Fruit fly (Drosophila melanogaster) whole organism, embryonic: Measurements from ENCODE around the gene Gdh.

Source experiments
- Abd-B ChIP-seq: fragments of 200-800 bp; sonication (Bioruptor generic); optimal IDR thresholded peaks from 2 replicates; lab custom pipeline; 2018; ENCODE audit warnings: missing biosample characterization, mild to moderate bottlenecking, missing genetic modification characterization, moderate library complexity
- Awh ChIP-seq: fragments of 200-800 bp; sonication (Bioruptor generic); IDR thresholded peaks from 2 replicates; pipeline ENCODE4, ENCODE4 v1.3.6; 2022; ENCODE audit warnings: missing biosample characterization, missing genetic modification characterization
- CG11093 ChIP-seq: fragments of 200-800 bp; sonication (Bioruptor generic); IDR thresholded peaks from 3 replicates; pipeline ENCODE4 v1.3.6; 2022; ENCODE audit warnings: missing biosample characterization, missing genetic modification characterization
- CG11398 ChIP-seq: fragments of 200-800 bp; sonication (Bioruptor generic); optimal IDR thresholded peaks from 2 replicates; lab custom pipeline; 2016; ENCODE audit warnings: missing biosample characterization, missing genetic modification characterization
- CG11695 ChIP-seq: fragments of 200-800 bp; sonication (Bioruptor generic); IDR thresholded peaks from 3 replicates; pipeline ENCODE4 v1.3.6; 2022; ENCODE audit warnings: missing biosample characterization, missing genetic modification characterization
- CG12104 ChIP-seq: fragments of 200-800 bp; sonication (Bioruptor generic); optimal IDR thresholded peaks from 3 replicates; lab custom pipeline; 2016; ENCODE audit warnings: missing biosample characterization, missing genetic modification characterization
- CG1233 ChIP-seq: fragments of 200-800 bp; sonication (Bioruptor generic); optimal IDR thresholded peaks from 4 replicates; lab custom pipeline; 2018; ENCODE audit warnings: missing biosample characterization, mild to moderate bottlenecking, missing genetic modification characterization
- CG12659 ChIP-seq: fragments of 200-800 bp; sonication (Bioruptor generic); optimal IDR thresholded peaks from 3 replicates; lab custom pipeline; 2017; ENCODE audit warnings: mild to moderate bottlenecking, missing biosample characterization, missing genetic modification reagents, missing genetic modification characterization
- CG13123 ChIP-seq: fragments of 200-800 bp; sonication (Bioruptor generic); optimal IDR thresholded peaks from 2 replicates; lab custom pipeline; 2016; ENCODE audit warnings: missing biosample characterization, missing genetic modification characterization
- CG13424 ChIP-seq: fragments of 200-800 bp; sonication (Bioruptor generic); optimal IDR thresholded peaks from 2 replicates; lab custom pipeline; 2019; ENCODE audit warnings: missing biosample characterization, mild to moderate bottlenecking, missing genetic modification characterization, moderate library complexity
- CG13775 ChIP-seq: fragments of 200-800 bp; sonication (Bioruptor generic); optimal IDR thresholded peaks from 3 replicates; lab custom pipeline; 2017; ENCODE audit warnings: missing biosample characterization, mild to moderate bottlenecking, missing genetic modification characterization
- CG14667 ChIP-seq: fragments of 200-800 bp; sonication (Bioruptor generic); IDR thresholded peaks from 2 replicates; pipeline ENCODE4 v1.3.6; 2022; ENCODE audit warnings: missing biosample characterization, missing genetic modification characterization
- CG15011 ChIP-seq: fragments of 200-800 bp; sonication (Bioruptor generic); optimal IDR thresholded peaks from 3 replicates; lab custom pipeline; 2018; ENCODE audit warnings: missing biosample characterization, mild to moderate bottlenecking, missing genetic modification characterization
- CG15073 ChIP-seq: fragments of 200-800 bp; sonication (Bioruptor generic); optimal IDR thresholded peaks from 2 replicates; lab custom pipeline; 2016; ENCODE audit warnings: missing biosample characterization, missing genetic modification characterization
- CG18619 ChIP-seq: fragments of 200-800 bp; sonication (Bioruptor generic); optimal IDR thresholded peaks from 3 replicates; lab custom pipeline; 2017; ENCODE audit warnings: missing biosample characterization, mild to moderate bottlenecking, missing genetic modification characterization
- CG33557 ChIP-seq: fragments of 200-800 bp; sonication (Bioruptor generic); optimal IDR thresholded peaks from 2 replicates; lab custom pipeline; 2019; ENCODE audit warnings: missing biosample characterization, mild to moderate bottlenecking, missing genetic modification characterization, moderate library complexity
- CG4328 ChIP-seq: fragments of 200-800 bp; sonication (Bioruptor generic); optimal IDR thresholded peaks from 3 replicates; lab custom pipeline; 2017; ENCODE audit warnings: missing biosample characterization, missing genetic modification reagents, missing genetic modification characterization
- CG4360 ChIP-seq: fragments of 200-800 bp; sonication (Bioruptor generic); IDR thresholded peaks from 2 replicates; pipeline ENCODE4 v1.3.6; 2022; ENCODE audit warnings: missing biosample characterization, missing genetic modification characterization
- CG43689 ChIP-seq: fragments of 200-800 bp; sonication (Bioruptor generic); IDR thresholded peaks from 2 replicates; pipeline ENCODE4 v1.3.6; 2022; ENCODE audit warnings: missing biosample characterization, missing genetic modification characterization
- CG6272 ChIP-seq: fragments of 200-800 bp; sonication (Bioruptor generic); IDR thresholded peaks from 2 replicates; pipeline ENCODE4 v1.3.6; 2022; ENCODE audit warnings: missing biosample characterization, missing genetic modification characterization
- CG6689 ChIP-seq: fragments of 200-800 bp; sonication (Bioruptor generic); IDR thresholded peaks from 2 replicates; pipeline ENCODE4 v1.3.6; 2022; ENCODE audit warnings: missing biosample characterization, missing genetic modification characterization
- CG7786 ChIP-seq: fragments of 200-800 bp; sonication (Bioruptor generic); optimal IDR thresholded peaks from 2 replicates; lab custom pipeline; 2016; ENCODE audit warnings: missing biosample characterization, missing genetic modification characterization
- CG8765 ChIP-seq: fragments of 200-800 bp; sonication (Bioruptor generic); IDR thresholded peaks from 2 replicates; pipeline ENCODE4 v1.3.6; 2022; ENCODE audit warnings: missing biosample characterization, missing genetic modification characterization
- CG9215 ChIP-seq: fragments of 200-800 bp; sonication (Bioruptor generic); IDR thresholded peaks from 2 replicates; pipeline ENCODE4 v1.3.6; 2022; ENCODE audit warnings: missing biosample characterization, missing genetic modification characterization
- CG9437 ChIP-seq: fragments of 200-800 bp; sonication (Bioruptor generic); optimal IDR thresholded peaks from 2 replicates; lab custom pipeline; 2018; ENCODE audit warnings: missing biosample characterization, mild to moderate bottlenecking, missing genetic modification characterization
- CG9876 ChIP-seq: fragments of 200-800 bp; sonication (Bioruptor generic); optimal IDR thresholded peaks from 2 replicates; lab custom pipeline; 2016; ENCODE audit warnings: missing biosample characterization, missing genetic modification characterization
- CTCF ChIP-seq: fragments of 200-800 bp; sonication (Bioruptor generic); optimal IDR thresholded peaks from 2 replicates; lab custom pipeline; 2017; ENCODE audit warnings: missing biosample characterization, mild to moderate bottlenecking, missing genetic modification characterization, moderate library complexity
- D19B ChIP-seq: fragments of 200-800 bp; sonication (Bioruptor generic); optimal IDR thresholded peaks from 2 replicates; lab custom pipeline; 2017; ENCODE audit warnings: missing biosample characterization, mild to moderate bottlenecking, missing genetic modification characterization
- Dp ChIP-seq: fragments of 200-800 bp; sonication (Bioruptor generic); optimal IDR thresholded peaks from 2 replicates; lab custom pipeline; 2018; ENCODE audit warnings: missing biosample characterization, mild to moderate bottlenecking, missing genetic modification characterization, moderate library complexity
- Ets97D ChIP-seq: fragments of 200-800 bp; sonication (Bioruptor generic); optimal IDR thresholded peaks from 3 replicates; lab custom pipeline; 2016; ENCODE audit warnings: missing biosample characterization, missing genetic modification characterization
- Fer3 ChIP-seq: fragments of 200-800 bp; sonication (Bioruptor generic); optimal IDR thresholded peaks from 2 replicates; lab custom pipeline; 2018; ENCODE audit warnings: missing biosample characterization, mild to moderate bottlenecking, missing genetic modification characterization, moderate library complexity
- Hmx ChIP-seq: fragments of 200-800 bp; sonication (Bioruptor generic); optimal IDR thresholded peaks from 2 replicates; lab custom pipeline; 2016; ENCODE audit warnings: missing biosample characterization, missing genetic modification characterization
- Hr39 ChIP-seq: fragments of >200 bp; optimal IDR thresholded peaks from 2 replicates; lab custom pipeline; 2017
- Hr51 ChIP-seq, 2 experiments: fragments of 200-800 bp; sonication (Bioruptor generic); optimal IDR thresholded peaks; 2 replicates in 1 of 2; 3 replicates in 1 of 2; lab custom pipeline; 2016 to 2018; ENCODE audit warnings: missing biosample characterization in 2 of 2, missing genetic modification characterization in 2 of 2, mild to moderate bottlenecking in 1 of 2, moderate library complexity in 1 of 2
- Max ChIP-seq: fragments of 200-800 bp; sonication (Bioruptor generic); optimal IDR thresholded peaks from 2 replicates; lab custom pipeline; 2016; ENCODE audit warnings: missing biosample characterization, mild to moderate bottlenecking, missing genetic modification characterization
- Med ChIP-seq: fragments of 200-800 bp; sonication (Bioruptor generic); peaks from one replicate; lab custom pipeline; 2016; ENCODE audit warnings: missing biosample characterization, missing genetic modification characterization, mild to moderate bottlenecking, inconsistent platforms, moderate library complexity
- Oli ChIP-seq: fragments of 200-800 bp; sonication (Bioruptor generic); optimal IDR thresholded peaks from 2 replicates; lab custom pipeline; 2018; ENCODE audit warnings: missing biosample characterization, mild to moderate bottlenecking, missing genetic modification characterization, moderate library complexity
- Rfx ChIP-seq: fragments of 200-800 bp; sonication (Bioruptor generic); IDR thresholded peaks from 2 replicates; pipeline ENCODE4 v1.3.6; 2022; ENCODE audit warnings: missing biosample characterization, missing genetic modification characterization
- Taf1 ChIP-seq: fragments of 200-800 bp; sonication (Bioruptor generic); IDR thresholded peaks from 2 replicates; pipeline ENCODE4 v1.3.6; 2022; ENCODE audit warnings: missing biosample characterization, missing genetic modification characterization
- Vsx1 ChIP-seq: fragments of 200-800 bp; sonication (Bioruptor generic); optimal IDR thresholded peaks from 2 replicates; lab custom pipeline; 2017; ENCODE audit warnings: missing biosample characterization, mild to moderate bottlenecking, missing genetic modification characterization, missing genetic modification reagents
- abd-A ChIP-seq: fragments of 200-800 bp; sonication (Bioruptor generic); optimal IDR thresholded peaks from 3 replicates; lab custom pipeline; 2019; ENCODE audit warnings: missing biosample characterization, mild to moderate bottlenecking, missing genetic modification characterization, moderate library complexity
- ara ChIP-seq: fragments of 200-800 bp; sonication (Bioruptor generic); IDR thresholded peaks from 2 replicates; pipeline ENCODE4 v1.3.6; 2022; ENCODE audit warnings: missing biosample characterization, missing genetic modification characterization
- bigmax ChIP-seq: fragments of 200-800 bp; sonication (Bioruptor generic); optimal IDR thresholded peaks from 2 replicates; lab custom pipeline; 2018; ENCODE audit warnings: missing biosample characterization, mild to moderate bottlenecking, missing genetic modification characterization
- croc ChIP-seq: fragments of 200-800 bp; sonication (Bioruptor generic); conservative IDR thresholded peaks from 3 replicates; pipeline ENCODE4 v1.3.6; 2022; ENCODE audit warnings: missing biosample characterization, missing genetic modification characterization
- danr ChIP-seq: fragments of 200-800 bp; sonication (Bioruptor generic); IDR thresholded peaks from 2 replicates; pipeline ENCODE4 v1.3.6; 2022; ENCODE audit warnings: missing biosample characterization, missing genetic modification characterization
- gfzf ChIP-seq: fragments of 200-800 bp; sonication (Bioruptor generic); optimal IDR thresholded peaks from 2 replicates; lab custom pipeline; 2016; ENCODE audit warnings: missing biosample characterization, mild to moderate bottlenecking, missing genetic modification characterization, moderate library complexity
- knrl ChIP-seq: fragments of 200-800 bp; sonication (Bioruptor generic); IDR thresholded peaks from 3 replicates; pipeline ENCODE4 v1.3.6; 2022; ENCODE audit warnings: missing biosample characterization, missing genetic modification characterization; ENCODE audit not compliant: partially characterized antibody
- sr ChIP-seq: fragments of 200-800 bp; sonication (Bioruptor generic); IDR thresholded peaks from 3 replicates; pipeline ENCODE4 v1.3.6; 2022; ENCODE audit warnings: missing biosample characterization, missing genetic modification characterization
- sug ChIP-seq: fragments of 200-800 bp; optimal IDR thresholded peaks from 2 replicates; lab custom pipeline; 2019; ENCODE audit warnings: missing biosample characterization, mild to moderate bottlenecking, missing genetic modification characterization, moderate library complexity
- usp ChIP-seq: fragments of >200 bp; optimal IDR thresholded peaks from 2 replicates; lab custom pipeline; 2017; ENCODE audit warnings: missing biosample characterization, missing genetic modification characterization
- wor ChIP-seq: fragments of 200-800 bp; sonication (Bioruptor generic); IDR thresholded peaks from 2 replicates; pipeline ENCODE4 v1.3.6; 2022; ENCODE audit warnings: missing biosample characterization, missing genetic modification characterization

Gene Gdh

dm6 chr3R:23958091-23958838, 15.4 kb upstream of the Gdh start, which contains the start of the genes GluProRS and AP-1sigma (continued):
- TF ChIP-seq CG43689 (GFP tag; lab: Robert Waterston, UW): peak; percentile 88
- TF ChIP-seq Vsx1: peak; percentile 80
- TF ChIP-seq usp (GFP tag; lab: Kevin White, UChicago): no peak
- TF ChIP-seq Med: peak; percentile 98
- peak; percentile 92 for TF ChIP-seq Abd-B (GFP tag; lab: Kevin White, UChicago)
- peak; percentile 95 for TF ChIP-seq CG9215 (GFP tag; lab: Robert Waterston, UW)
- peak; percentile 83 for TF ChIP-seq CG1233 (GFP tag; lab: Kevin White, UChicago)
- peak; percentile 72 for TF ChIP-seq CG9876 (GFP tag; lab: Kevin White, UChicago)
- peak; percentile 97 for TF ChIP-seq knrl
- TF ChIP-seq CG11398 (GFP tag; lab: Kevin White, UChicago): peak; percentile 28
- TF ChIP-seq CG11093: peak; percentile 95
- TF ChIP-seq CG18619: peak; percentile 83
- peak; percentile 94 for TF ChIP-seq CG12659
- TF ChIP-seq CG6272 (GFP tag; lab: Robert Waterston, UW): peak; percentile 95
- TF ChIP-seq CG15011 (GFP tag; lab: Kevin White, UChicago): peak; percentile 72
- TF ChIP-seq CTCF (GFP tag; lab: Kevin White, UChicago): no peak
- TF ChIP-seq sr (GFP tag; lab: Robert Waterston, UW): peak; percentile 87
- TF ChIP-seq wor (GFP tag; lab: Robert Waterston, UW): peak; percentile 93
- peak; percentile 93 for TF ChIP-seq danr (GFP tag; lab: Robert Waterston, UW)
- TF ChIP-seq ara (GFP tag; lab: Robert Waterston, UW): peak; percentile 93
- TF ChIP-seq CG33557: peak; percentile 78
- peak; percentile 84 to 88 for TF ChIP-seq Hr51 (GFP tag; optimal IDR thresholded peaks at IDR 0.05; lab: Kevin White, UChicago)
- TF ChIP-seq Dp (GFP tag; lab: Kevin White, UChicago): peak; percentile 14
- TF ChIP-seq sug (tag; lab: Kevin White, UChicago): peak; percentile 89
- TF ChIP-seq bigmax: peak; percentile 98
- TF ChIP-seq Max (GFP tag; lab: Kevin White, UChicago): peak; percentile 94
- TF ChIP-seq CG6689 (GFP tag; lab: Robert Waterston, UW): peak; percentile 94
- peak; percentile 97 for TF ChIP-seq Rfx (GFP tag; lab: Robert Waterston, UW)
- no peak for TF ChIP-seq abd-A (tag; lab: Kevin White, UChicago)
- peak; percentile 93 for TF ChIP-seq CG13775 (GFP tag; lab: Kevin White, UChicago)
- TF ChIP-seq Fer3: peak; percentile 89
- TF ChIP-seq CG13123: peak; percentile 87
- peak; percentile 67 for TF ChIP-seq D19B (GFP tag; lab: Kevin White, UChicago)
- peak; percentile 72 for TF ChIP-seq CG9437 (GFP tag; lab: Kevin White, UChicago)
- no peak for TF ChIP-seq Hmx
- TF ChIP-seq CG4328: peak; percentile 85
- no peak for TF ChIP-seq gfzf
- TF ChIP-seq CG11695 (GFP tag; lab: Robert Waterston, UW): peak; percentile 92
- peak; percentile 92 for TF ChIP-seq croc (GFP tag; lab: Robert Waterston, UW)
- peak; percentile 91 for TF ChIP-seq CG13424
- TF ChIP-seq CG14667 (GFP tag; lab: Robert Waterston, UW): peak; percentile 97
- TF ChIP-seq CG7786 (GFP tag; lab: Kevin White, UChicago): peak; percentile 82
- TF ChIP-seq CG4360 (GFP tag; lab: Robert Waterston, UW): peak; percentile 78
- peak; percentile 48 for TF ChIP-seq CG15073 (GFP tag; lab: Kevin White, UChicago)
- TF ChIP-seq Taf1 (GFP tag; lab: Robert Waterston, UW): peak; percentile 89
- peak; percentile 87 for TF ChIP-seq CG12104 (GFP tag; lab: Kevin White, UChicago)
- peak; percentile 93 for TF ChIP-seq Awh (GFP tag; lab: Robert Waterston, UW)
- peak; percentile 83 for TF ChIP-seq Oli (tag; lab: Kevin White, UChicago)
- peak; percentile 96 for TF ChIP-seq CG8765
- TF ChIP-seq Hr39 (lab: Kevin White, UChicago): no peak
- TF ChIP-seq Ets97D (GFP tag; lab: Kevin White, UChicago): peak; percentile 78
